Worm (Caenorhabditis elegans) whole organism, young adult: ENCODE data around the gene T13G4.1.

Experiments used
- lsy-27 ChIP-seq: sonication (generic microtip); optimal IDR thresholded peaks from 2 replicates; lab custom pipeline; 2017; ENCODE audit warnings: missing genetic modification characterization, mild to moderate bottlenecking, missing compliant biosample characterization, antibody characterized with exemption, missing genotype, borderline replicate concordance; ENCODE audit not compliant: insufficient read depth
- pha-4 ChIP-seq: fragments of 150-350 bp; sonication (generic microtip); optimal IDR thresholded peaks from 2 replicates; lab custom pipeline; 2014; ENCODE audit warnings: missing biosample characterization, missing genetic modification reagents, missing genetic modification characterization
- ztf-22 ChIP-seq: fragments of 200-800 bp; sonication (Bioruptor generic); optimal IDR thresholded peaks from 2 replicates; lab custom pipeline; 2018; ENCODE audit warnings: mild to moderate bottlenecking, missing genetic modification characterization, moderate library complexity, missing compliant biosample characterization

DNA sequence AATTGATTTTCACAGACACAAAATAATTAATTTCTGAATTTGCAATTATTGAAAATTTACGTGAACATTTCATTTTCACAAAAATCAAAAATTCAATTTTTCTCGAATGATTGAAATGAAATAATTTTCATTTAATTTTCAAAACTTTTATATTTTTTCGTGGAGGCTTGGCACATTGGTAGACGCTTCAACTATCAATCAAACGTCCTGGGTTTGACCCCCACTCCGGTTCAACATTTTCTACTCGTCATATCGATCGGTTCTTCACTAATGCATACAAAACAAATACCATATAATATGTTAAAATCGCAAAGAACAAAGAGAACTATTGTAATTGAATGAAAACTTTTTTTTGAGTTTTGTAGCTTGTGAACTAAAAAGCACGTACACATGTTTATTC is 15.0 kb downstream of the T13G4.1 start:
- no peak for TF ChIP-seq lsy-27 (tag; lab: Kevin White, UChicago)
- TF ChIP-seq ztf-22 (GFP tag; lab: Kevin White, UChicago) = no peak
- no peak for TF ChIP-seq pha-4 (tag; lab: Kevin White, UChicago)
